Worm (Caenorhabditis elegans) whole organism, L4 larva: ENCODE data around the gene C40A11.3.
A peak's percentile ranks its signal among the peaks of the same experiment; 100 is the strongest.

Source experiments
- F10B5.3 ChIP-seq: sonication (generic microtip); optimal IDR thresholded peaks from 2 replicates; lab custom pipeline; 2016; ENCODE audit warnings: mild to moderate bottlenecking, missing genetic modification characterization, missing compliant biosample characterization
- F37D6.2 ChIP-seq: sonication (generic microtip); optimal IDR thresholded peaks from 2 replicates; lab custom pipeline; 2016; ENCODE audit warnings: mild to moderate bottlenecking, missing genetic modification characterization, missing compliant biosample characterization
- T20F7.1 ChIP-seq: fragments of 200-800 bp; sonication (Bioruptor generic); optimal IDR thresholded peaks from 2 replicates; lab custom pipeline; 2018; ENCODE audit warnings: mild to moderate bottlenecking, missing genetic modification characterization, missing compliant biosample characterization
- Y5F2A.4 ChIP-seq: fragments of 200-800 bp; sonication (Bioruptor generic); optimal IDR thresholded peaks from 2 replicates; lab custom pipeline; 2018; ENCODE audit warnings: mild to moderate bottlenecking, missing genetic modification characterization, missing compliant biosample characterization
- ZK337.2 ChIP-seq: fragments of 200-800 bp; sonication (Bioruptor generic); IDR thresholded peaks from 2 replicates; pipeline ENCODE4 v1.3.6; 2022; ENCODE audit warnings: missing genetic modification reagents, missing genetic modification characterization, missing compliant biosample characterization
- ZK546.5 ChIP-seq, 2 experiments: sonication (generic microtip); optimal IDR thresholded peaks; 2 replicates each; lab custom pipeline; 2017; ENCODE audit warnings: missing biosample characterization in 2 of 2, missing genetic modification characterization in 2 of 2
- ama-1 ChIP-seq: fragments of 150-350 bp; optimal IDR thresholded peaks from 2 replicates; lab custom pipeline; 2014; ENCODE audit warnings: inconsistent platforms, mixed read lengths
- attf-4 ChIP-seq: sonication (generic microtip); optimal IDR thresholded peaks from 3 replicates; lab custom pipeline; 2017; ENCODE audit warnings: missing biosample characterization, missing genetic modification characterization
- ceh-32 ChIP-seq: sonication (generic microtip); optimal IDR thresholded peaks from 2 replicates; lab custom pipeline; 2016; ENCODE audit warnings: mild to moderate bottlenecking, missing genetic modification characterization, missing compliant biosample characterization; ENCODE audit not compliant: poor library complexity
- ceh-62 ChIP-seq: sonication (generic microtip); optimal IDR thresholded peaks from 2 replicates; lab custom pipeline; 2017; ENCODE audit warnings: missing biosample characterization, missing genetic modification characterization
- ceh-82 ChIP-seq: sonication (generic microtip); optimal IDR thresholded peaks from 2 replicates; lab custom pipeline; 2017; ENCODE audit warnings: missing biosample characterization, missing genetic modification characterization
- ces-1 ChIP-seq: fragments of 150-350 bp; sonication (generic microtip); optimal IDR thresholded peaks from 4 replicates; lab custom pipeline; 2014; ENCODE audit warnings: missing biosample characterization, missing genetic modification reagents, missing genetic modification characterization
- dmd-6 ChIP-seq: fragments of 200-800 bp; sonication (Bioruptor generic); IDR thresholded peaks from 2 replicates; pipeline ENCODE4 v1.3.6; 2022; ENCODE audit warnings: missing genetic modification reagents, missing genetic modification characterization, missing compliant biosample characterization
- dpl-1 ChIP-seq: fragments of 150-350 bp; optimal IDR thresholded peaks from 2 replicates; lab custom pipeline; 2014; ENCODE audit warnings: missing biosample characterization, missing genetic modification reagents, missing genetic modification characterization
- dve-1 ChIP-seq: sonication (generic microtip); optimal IDR thresholded peaks from 2 replicates; lab custom pipeline; 2017; ENCODE audit warnings: antibody characterized with exemption, mild to moderate bottlenecking, missing genetic modification characterization, missing compliant biosample characterization; ENCODE audit not compliant: insufficient read depth
- egl-43 ChIP-seq: fragments of 200-800 bp; sonication (Bioruptor generic); IDR thresholded peaks from 2 replicates; pipeline ENCODE4 v1.3.6; 2022; ENCODE audit warnings: missing genetic modification reagents, missing genetic modification characterization, missing compliant biosample characterization
- fos-1 ChIP-seq: fragments of 150-350 bp; optimal IDR thresholded peaks from 2 replicates; lab custom pipeline; 2014; ENCODE audit warnings: missing biosample characterization, missing genetic modification characterization
- hif-1 ChIP-seq, 2 experiments: sonication (generic microtip); optimal IDR thresholded peaks; 2 replicates each; lab custom pipeline; 2016 to 2017; ENCODE audit warnings: missing compliant biosample characterization in 2 of 2, missing genetic modification characterization in 2 of 2, missing genetic modification reagents in 2 of 2, missing genotype in 2 of 2, mild to moderate bottlenecking in 1 of 2
- hlh-11 ChIP-seq: fragments of 200-800 bp; sonication (Bioruptor generic); optimal IDR thresholded peaks from 2 replicates; lab custom pipeline; 2018; ENCODE audit warnings: mild to moderate bottlenecking, missing genetic modification characterization, missing compliant biosample characterization
- hlh-30 ChIP-seq: sonication (generic microtip); optimal IDR thresholded peaks from 2 replicates; lab custom pipeline; 2017; ENCODE audit warnings: antibody characterized with exemption, mild to moderate bottlenecking, missing genetic modification characterization, missing compliant biosample characterization; ENCODE audit not compliant: insufficient read depth
- jun-1 ChIP-seq: fragments of 150-350 bp; optimal IDR thresholded peaks from 2 replicates; lab custom pipeline; 2014; ENCODE audit warnings: missing biosample characterization, missing genetic modification reagents, missing genetic modification characterization
- lim-7 ChIP-seq: fragments of 200-800 bp; sonication (Bioruptor generic); IDR thresholded peaks from 2 replicates; pipeline ENCODE4 v1.3.6; 2022; ENCODE audit warnings: missing genetic modification characterization, missing compliant biosample characterization
- lin-38 ChIP-seq: fragments of 200-800 bp; sonication (Bioruptor generic); IDR thresholded peaks from 2 replicates; pipeline ENCODE4 v1.3.6; 2022; ENCODE audit warnings: missing genetic modification reagents, missing genetic modification characterization, missing compliant biosample characterization
- lin-39 ChIP-seq: fragments of 150-350 bp; optimal IDR thresholded peaks from 2 replicates; lab custom pipeline; 2014; ENCODE audit warnings: missing biosample characterization, missing genetic modification reagents, missing genetic modification characterization
- lir-3 ChIP-seq: sonication (generic microtip); optimal IDR thresholded peaks from 2 replicates; lab custom pipeline; 2016; ENCODE audit warnings: mild to moderate bottlenecking, missing genetic modification characterization, missing compliant biosample characterization
- madf-9 ChIP-seq: fragments of 200-800 bp; sonication (Bioruptor generic); conservative IDR thresholded peaks from 2 replicates; pipeline ENCODE4 v1.3.6; 2022; ENCODE audit warnings: missing genetic modification reagents, missing genetic modification characterization, missing compliant biosample characterization
- mxl-2 ChIP-seq: fragments of 200-800 bp; sonication (Bioruptor generic); conservative IDR thresholded peaks from 2 replicates; pipeline ENCODE4 v1.3.6; 2022; ENCODE audit warnings: missing genetic modification reagents, missing genetic modification characterization, missing compliant biosample characterization
- nhr-111 ChIP-seq: fragments of 200-800 bp; sonication (Bioruptor generic); optimal IDR thresholded peaks from 2 replicates; lab custom pipeline; 2018; ENCODE audit warnings: mild to moderate bottlenecking, missing genetic modification characterization, missing compliant biosample characterization
- nhr-28 ChIP-seq: fragments of 150-350 bp; optimal IDR thresholded peaks from 2 replicates; lab custom pipeline; 2014; ENCODE audit warnings: missing biosample characterization, missing genetic modification characterization
- nhr-6 ChIP-seq: fragments of 150-350 bp; optimal IDR thresholded peaks from 2 replicates; lab custom pipeline; 2014; ENCODE audit warnings: missing biosample characterization, missing genetic modification characterization
- saeg-2 ChIP-seq: fragments of 200-800 bp; sonication (Bioruptor generic); IDR thresholded peaks from 2 replicates; pipeline ENCODE4 v1.3.6; 2022; ENCODE audit warnings: missing genetic modification reagents, missing genetic modification characterization, missing compliant biosample characterization
- snpc-4 ChIP-seq: fragments of 150-350 bp; optimal IDR thresholded peaks from 2 replicates; lab custom pipeline; 2014; ENCODE audit warnings: missing biosample characterization, missing genetic modification characterization
- tag-97 ChIP-seq: fragments of 200-800 bp; sonication (Bioruptor generic); IDR thresholded peaks from 2 replicates; pipeline ENCODE4 v1.3.6; 2022; ENCODE audit warnings: missing genetic modification characterization, missing compliant biosample characterization
- unc-62 ChIP-seq, 3 experiments: fragments of 150-350 bp in 1 of 3; sonication (generic microtip); optimal IDR thresholded peaks in 2 of 3; peaks in 1 of 3; 1 replicate in 1 of 3; 2 replicates in 2 of 3; lab custom pipeline; 2014 to 2017; ENCODE audit warnings: missing biosample characterization in 3 of 3, missing genetic modification characterization in 3 of 3, missing genetic modification reagents in 3 of 3, missing genotype in 1 of 3
- vab-7 ChIP-seq: fragments of 200-800 bp; sonication (Bioruptor generic); IDR thresholded peaks from 2 replicates; pipeline ENCODE4 v1.3.6; 2022; ENCODE audit warnings: missing genetic modification reagents, missing genetic modification characterization, missing compliant biosample characterization
- zag-1 ChIP-seq: fragments of 150-350 bp; optimal IDR thresholded peaks from 2 replicates; lab custom pipeline; 2014; ENCODE audit warnings: missing biosample characterization, missing genetic modification characterization
- ztf-7 ChIP-seq: fragments of 150-350 bp; optimal IDR thresholded peaks from 2 replicates; lab custom pipeline; 2014; ENCODE audit warnings: missing biosample characterization, missing genetic modification characterization

Gene C40A11.3

ce11 chrII:2099139-2099976, 41.6 kb upstream of the C40A11.3 start, which contains the start of gene math-42 (continued):
- TF ChIP-seq lin-38 (no peak), mxl-2 (no peak), Y5F2A.4 (GFP tag; lab: Kevin White, UChicago) (no peak), dpl-1 (no peak), egl-43 (GFP tag; lab: Robert Waterston, UW) (no peak), ceh-82 (tag; lab: Kevin White, UChicago) (no peak), saeg-2 (GFP tag; lab: Robert Waterston, UW) (no peak), ceh-62 (tag; lab: Kevin White, UChicago) (no peak), ZK337.2 (GFP tag; lab: Robert Waterston, UW) (no peak), lim-7 (GFP tag; lab: Robert Waterston, UW) (no peak), lir-3 (no peak), dmd-6 (GFP tag; lab: Robert Waterston, UW) (peak; percentile 9; the same call in 1 of the 2 replicates), hif-1 (tag; optimal IDR thresholded peaks at IDR 0.05; lab: Kevin White, UChicago) (no peak)

- TF ChIP-seq nhr-6 (no peak), vab-7 (GFP tag; lab: Robert Waterston, UW) (no peak), unc-62 (GFP tag; optimal IDR thresholded peaks at IDR 0.05 in 1 of 2; lab: Kevin White, UChicago) (no peak), unc-62 (tag; optimal IDR thresholded peaks at IDR 0.05; lab: Kevin White, UChicago) (no peak), ztf-7 (tag; lab: Kevin White, UChicago) (no peak), ama-1 (lab: Kevin White, UChicago) (no peak), T20F7.1 (no peak), madf-9 (GFP tag; lab: Robert Waterston, UW) (no peak), hlh-11 (tag; lab: Kevin White, UChicago) (no peak), lin-39 (no peak), tag-97 (no peak), fos-1 (tag; lab: Kevin White, UChicago) (no peak)
Measured at ce11 chrII:2108295-2108694, 32.6 kb upstream of the C40A11.3 start, which contains the start of gene R52.4. TSS of gene R52.4 (minus strand) at chrII:2108395.

- TF ChIP-seq jun-1 (tag; lab: Kevin White, UChicago) (no peak), zag-1 (tag; lab: Kevin White, UChicago) (no peak), nhr-28 (tag; lab: Kevin White, UChicago) (no peak), ceh-32 (tag; lab: Kevin White, UChicago) (no peak), dmd-6 (GFP tag; lab: Robert Waterston, UW) (no peak), nhr-111 (GFP tag; lab: Kevin White, UChicago) (no peak), lin-39 (no peak)
Measured at ce11 chrII:2109943-2110342, 31.0 kb upstream of the C40A11.3 start, which contains the start of gene R52.5. TSS of gene R52.5 (minus strand) at chrII:2110043.

- TF ChIP-seq unc-62 (GFP tag; optimal IDR thresholded peaks at IDR 0.05 in 1 of 2; lab: Kevin White, UChicago): no peak
- no peak for TF ChIP-seq unc-62 (tag; optimal IDR thresholded peaks at IDR 0.05; lab: Kevin White, UChicago)
- no peak for TF ChIP-seq ces-1
- no peak for TF ChIP-seq ZK546.5 (tag; optimal IDR thresholded peaks at IDR 0.05; lab: Kevin White, UChicago)
- no peak for TF ChIP-seq hlh-30 (tag; lab: Kevin White, UChicago)
- TF ChIP-seq F10B5.3 (tag; lab: Kevin White, UChicago): no peak
- no peak for TF ChIP-seq attf-4 (tag; lab: Kevin White, UChicago)
- TF ChIP-seq tag-97: no peak
- no peak for TF ChIP-seq ztf-7 (tag; lab: Kevin White, UChicago)
- TF ChIP-seq snpc-4 (tag; lab: Kevin White, UChicago): no peak
- TF ChIP-seq F37D6.2 (tag; lab: Kevin White, UChicago): no peak
- TF ChIP-seq dve-1: no peak
- no peak for TF ChIP-seq zag-1 (tag; lab: Kevin White, UChicago)
Measured at ce11 chrII:2112948-2113347, 28.0 kb upstream of the C40A11.3 start, which contains the start of gene R52.6. TSS of gene R52.6 (minus strand) at chrII:2113048.
